Fruit fly (Drosophila melanogaster) S2 (cell line): ENCODE results near the gene Wdr82.

ENCODE experiments used
- CG8478 ChIP-seq: fragments of >200 bp; optimal IDR thresholded peaks from 2 replicates; lab custom pipeline; 2018
- CTCF ChIP-seq, 2 experiments: fragments of >200 bp; optimal IDR thresholded peaks; 2 replicates each; lab custom pipeline; 2018

- no peak for TF ChIP-seq CTCF (optimal IDR thresholded peaks at IDR 0.05; lab: Kevin White, UChicago)
- TF ChIP-seq CG8478 = no peak
Observed at dm6 chr2L:8325150-8325549, 49.1 kb upstream of the Wdr82 start, which contains the start of gene CG7781.
